Worm (Caenorhabditis elegans): ENCODE data around the gene sth-1.

DNA sequence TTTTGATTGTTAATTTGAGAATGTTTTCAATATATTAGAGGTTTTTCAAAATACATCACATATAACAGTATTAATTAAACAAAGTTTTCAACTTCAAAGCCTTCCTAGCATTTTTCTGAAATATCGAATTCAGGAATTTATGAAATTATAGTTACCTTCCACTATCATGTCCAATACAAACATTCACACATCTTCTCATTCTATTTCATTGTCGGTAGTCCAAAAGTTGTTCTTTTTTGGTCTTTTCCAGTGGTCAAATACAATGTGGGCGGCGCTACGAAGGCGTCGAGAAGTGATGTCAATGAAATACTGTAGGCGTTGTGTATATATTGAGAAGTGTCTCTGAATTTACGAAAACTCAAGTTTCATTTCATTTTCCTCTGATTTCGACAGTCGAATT lies 23.8 kb downstream of the sth-1 start, which contains the start of gene catp-3:
- TF ChIP-seq nfya-1 (tag; optimal IDR thresholded peaks at IDR 0.05) (no peak), tbx-2 (tag; optimal IDR thresholded peaks at IDR 0.05) (no peak), ama-1 (optimal IDR thresholded peaks at IDR 0.05) (no peak), pha-4 (tag; optimal IDR thresholded peaks at IDR 0.05) (no peak), ceh-9 (tag; optimal IDR thresholded peaks at IDR 0.05) (no peak), ttx-3 (tag; optimal IDR thresholded peaks at IDR 0.05) (no peak), ceh-45 (GFP tag; IDR thresholded peaks at IDR 0.05) (no peak), C38D4.7 (GFP tag; optimal IDR thresholded peaks at IDR 0.05) (no peak), unc-55 (GFP tag; optimal IDR thresholded peaks at IDR 0.05) (no peak), lin-11 (tag; optimal IDR thresholded peaks at IDR 0.05) (no peak), sox-4 (tag; optimal IDR thresholded peaks at IDR 0.05) (no peak), K02D7.2 (tag; optimal IDR thresholded peaks at IDR 0.05) (no peak), F13H6.1 (tag; optimal IDR thresholded peaks at IDR 0.05) (no peak)

Measured in whole organism, late embryonic.